Worm (Caenorhabditis elegans) whole organism, L2 larva: ENCODE data around the gene F41C3.11.
A peak's percentile ranks its signal among the peaks of the same experiment; 100 is the strongest.

ENCODE experiments used
- F13H6.1 ChIP-seq: sonication (generic microtip); optimal IDR thresholded peaks from 2 replicates; lab custom pipeline; 2016; ENCODE audit warnings: missing genetic modification characterization, missing compliant biosample characterization
- alr-1 ChIP-seq: fragments of 150-350 bp; optimal IDR thresholded peaks from 2 replicates; lab custom pipeline; 2014; ENCODE audit warnings: missing biosample characterization, missing genetic modification characterization
- ama-1 ChIP-seq: fragments of 150-350 bp; optimal IDR thresholded peaks from 2 replicates; lab custom pipeline; 2018; ENCODE audit warnings: inconsistent platforms
- ceh-16 ChIP-seq: fragments of 150-350 bp; optimal IDR thresholded peaks from 2 replicates; lab custom pipeline; 2014; ENCODE audit warnings: missing biosample characterization, missing genetic modification characterization
- ceh-82 ChIP-seq: fragments of 150-350 bp; optimal IDR thresholded peaks from 2 replicates; lab custom pipeline; 2014; ENCODE audit warnings: missing biosample characterization, missing genetic modification characterization
- crh-2 ChIP-seq: sonication (generic microtip); optimal IDR thresholded peaks from 2 replicates; lab custom pipeline; 2017; ENCODE audit warnings: missing biosample characterization, missing genetic modification characterization
- egl-27 ChIP-seq: sonication (generic microtip); optimal IDR thresholded peaks from 3 replicates; lab custom pipeline; 2017; ENCODE audit warnings: missing biosample characterization, missing genetic modification reagents, missing genetic modification characterization
- lin-11 ChIP-seq: fragments of 150-350 bp; sonication (generic microtip); optimal IDR thresholded peaks from 2 replicates; lab custom pipeline; 2014; ENCODE audit warnings: missing biosample characterization, missing genetic modification characterization, inconsistent platforms, mixed read lengths
- nhr-77 ChIP-seq: fragments of 150-350 bp; optimal IDR thresholded peaks from 2 replicates; lab custom pipeline; 2014; ENCODE audit warnings: missing biosample characterization, missing genetic modification characterization
- skn-1 ChIP-seq: sonication (generic microtip); optimal IDR thresholded peaks from 2 replicates; lab custom pipeline; 2017; ENCODE audit warnings: missing biosample characterization, missing genetic modification characterization
- sma-9 ChIP-seq, 2 experiments: fragments of 150-350 bp in 1 of 2; sonication (generic microtip) in 1 of 2; optimal IDR thresholded peaks; 2 replicates each; lab custom pipeline; 2014 to 2016; ENCODE audit warnings: missing genetic modification characterization in 2 of 2, mild to moderate bottlenecking in 1 of 2, missing biosample characterization in 1 of 2, missing compliant biosample characterization in 1 of 2, missing genetic modification reagents in 1 of 2, moderate library complexity in 1 of 2
- unc-55 ChIP-seq: fragments of 150-350 bp; sonication (generic microtip); optimal IDR thresholded peaks from 3 replicates; lab custom pipeline; 2014; ENCODE audit warnings: missing biosample characterization, missing genetic modification reagents, missing genetic modification characterization
- ztf-11 ChIP-seq: sonication (generic microtip); optimal IDR thresholded peaks from 2 replicates; lab custom pipeline; 2017; ENCODE audit warnings: missing biosample characterization, missing genetic modification characterization

DNA sequence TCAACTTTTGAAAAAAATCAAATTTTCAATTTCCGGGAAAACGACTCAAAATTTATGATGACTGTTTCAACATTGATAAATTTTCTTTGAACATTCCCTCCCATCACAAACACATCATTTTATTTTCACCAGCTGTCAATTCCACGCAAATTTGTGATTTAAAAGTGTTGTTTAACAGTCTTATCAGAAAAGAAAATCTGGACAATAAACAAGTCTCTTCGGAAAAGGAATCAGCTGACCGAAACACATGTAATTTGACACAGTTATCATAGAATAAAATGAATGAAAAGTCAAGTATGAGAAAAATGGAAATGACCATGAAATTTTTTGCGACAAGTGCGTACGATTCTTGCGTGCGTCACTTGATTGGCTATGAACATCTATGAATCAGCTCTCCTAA lies 35.3 kb upstream of the F41C3.11 start:
- TF ChIP-seq alr-1 = no peak
- no peak for TF ChIP-seq unc-55 (GFP tag; lab: Kevin White, UChicago)
- no peak for TF ChIP-seq crh-2 (tag; lab: Kevin White, UChicago)
- TF ChIP-seq skn-1 (tag; lab: Kevin White, UChicago) = no peak
- no peak for TF ChIP-seq F13H6.1 (tag; lab: Kevin White, UChicago)
- no peak for TF ChIP-seq ceh-16 (tag; lab: Kevin White, UChicago)
- TF ChIP-seq nhr-77 = no peak
- TF ChIP-seq egl-27 (tag; lab: Kevin White, UChicago) = no peak
- no peak for TF ChIP-seq ceh-82 (tag; lab: Kevin White, UChicago)
- TF ChIP-seq ztf-11 = no peak
- TF ChIP-seq lin-11 (tag; lab: Kevin White, UChicago) = no peak
- TF ChIP-seq sma-9 (GFP tag; optimal IDR thresholded peaks at IDR 0.05; lab: Kevin White, UChicago) = peak; percentile 2
- TF ChIP-seq sma-9 (tag; optimal IDR thresholded peaks at IDR 0.05; lab: Kevin White, UChicago) = no peak
- no peak for TF ChIP-seq ama-1 (lab: Kevin White, UChicago)
